Fruit fly (Drosophila melanogaster): ENCODE data around the gene Kah.

DNA sequence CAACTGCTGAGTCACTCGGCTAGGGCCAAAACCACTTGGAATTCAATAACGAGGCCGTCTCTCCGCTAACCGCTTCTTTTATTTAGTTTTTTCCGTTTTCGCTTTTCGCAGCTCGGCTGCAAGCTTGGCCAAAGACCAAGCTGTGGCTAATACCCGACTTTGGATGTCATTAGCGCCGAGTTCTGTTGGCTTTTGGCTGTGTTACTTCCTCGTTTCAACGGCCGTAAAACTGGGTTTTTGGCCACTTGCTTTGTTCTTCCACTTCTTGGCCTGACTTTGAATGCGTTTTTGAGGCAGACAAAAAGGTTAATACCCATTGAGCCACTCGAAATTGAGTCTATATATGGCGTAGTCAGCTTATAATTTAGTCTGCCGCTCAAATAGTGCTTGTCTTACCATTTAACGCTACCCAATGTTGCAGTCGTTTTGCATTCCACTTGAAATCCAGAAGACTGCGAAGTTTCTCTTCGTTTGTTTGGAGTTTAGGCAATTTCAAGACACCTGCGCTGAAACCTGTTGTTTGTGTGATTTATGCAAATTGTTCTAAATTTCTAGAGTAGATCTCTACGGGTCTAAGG, 12.6 kb upstream of the Kah start:
- TF ChIP-seq insv (optimal IDR thresholded peaks at IDR 0.05) (no peak), Myc (optimal IDR thresholded peaks at IDR 0.05) (no peak), h (optimal IDR thresholded peaks at IDR 0.05) (no peak)

Measured in Kc167 (cell line).